Fruit fly (Drosophila melanogaster) whole organism, embryonic: ENCODE results near the gene Ras85D.
A peak's percentile ranks its signal among the peaks of the same experiment; 100 is the strongest.

Source experiments
- Atf-2 ChIP-seq: fragments of 200-800 bp; sonication (Bioruptor generic); optimal IDR thresholded peaks from 2 replicates; lab custom pipeline; 2016; ENCODE audit warnings: missing biosample characterization, missing genetic modification characterization
- CG10543 ChIP-seq: fragments of 200-800 bp; sonication (Bioruptor generic); optimal IDR thresholded peaks from 3 replicates; lab custom pipeline; 2017; ENCODE audit warnings: missing biosample characterization, mild to moderate bottlenecking, missing genetic modification characterization, moderate library complexity
- CG10654 ChIP-seq: fragments of 200-800 bp; sonication (Bioruptor generic); optimal IDR thresholded peaks from 2 replicates; lab custom pipeline; 2016; ENCODE audit warnings: missing biosample characterization, missing genetic modification characterization
- CG12769 ChIP-seq: fragments of 200-800 bp; sonication (Bioruptor generic); optimal IDR thresholded peaks from 2 replicates; lab custom pipeline; 2019; ENCODE audit warnings: missing biosample characterization, mild to moderate bottlenecking, missing genetic modification characterization, moderate library complexity
- CG14441 ChIP-seq: fragments of 200-800 bp; sonication (Bioruptor generic); IDR thresholded peaks from 2 replicates; pipeline ENCODE4 v1.3.6; 2022; ENCODE audit warnings: missing biosample characterization, missing genetic modification characterization
- CG15011 ChIP-seq: fragments of 200-800 bp; sonication (Bioruptor generic); optimal IDR thresholded peaks from 3 replicates; lab custom pipeline; 2018; ENCODE audit warnings: missing biosample characterization, mild to moderate bottlenecking, missing genetic modification characterization
- CG16779 ChIP-seq: fragments of 200-800 bp; sonication (Bioruptor generic); IDR thresholded peaks from 2 replicates; pipeline ENCODE4 v1.3.6; 2022; ENCODE audit warnings: missing biosample characterization, missing genetic modification characterization
- CG17829 ChIP-seq: fragments of 200-800 bp; optimal IDR thresholded peaks from 2 replicates; lab custom pipeline; 2019; ENCODE audit warnings: missing biosample characterization, mild to moderate bottlenecking, missing genetic modification characterization, moderate library complexity
- CG17912 ChIP-seq: fragments of 200-800 bp; sonication (Bioruptor generic); optimal IDR thresholded peaks from 2 replicates; lab custom pipeline; 2018; ENCODE audit warnings: missing biosample characterization, mild to moderate bottlenecking, missing genetic modification characterization
- CG18764 ChIP-seq: fragments of 200-800 bp; sonication (Bioruptor generic); optimal IDR thresholded peaks from 3 replicates; lab custom pipeline; 2016; ENCODE audit warnings: missing biosample characterization, missing genetic modification characterization
- CG2120 ChIP-seq: fragments of 200-800 bp; sonication (Bioruptor generic); optimal IDR thresholded peaks from 3 replicates; lab custom pipeline; 2016; ENCODE audit warnings: missing biosample characterization, missing genetic modification characterization
- CG31388 ChIP-seq: fragments of 200-800 bp; sonication (Bioruptor generic); optimal IDR thresholded peaks from 2 replicates; lab custom pipeline; 2016; ENCODE audit warnings: missing biosample characterization, missing genetic modification characterization
- CG3838 ChIP-seq: fragments of 200-800 bp; sonication (Bioruptor generic); optimal IDR thresholded peaks from 3 replicates; lab custom pipeline; 2016; ENCODE audit warnings: missing biosample characterization, missing genetic modification characterization
- CG3847 ChIP-seq: fragments of 200-800 bp; sonication (Bioruptor generic); IDR thresholded peaks from 2 replicates; pipeline ENCODE4 v1.3.6; 2022; ENCODE audit warnings: missing biosample characterization, missing genetic modification characterization
- CG6175 ChIP-seq: fragments of 200-800 bp; sonication (Bioruptor generic); IDR thresholded peaks from 3 replicates; pipeline ENCODE4 v1.3.6; 2022; ENCODE audit warnings: missing biosample characterization, missing genetic modification characterization
- CG7372 ChIP-seq: fragments of 200-800 bp; sonication (Bioruptor generic); IDR thresholded peaks from 2 replicates; pipeline ENCODE4 v1.3.6; 2022; ENCODE audit warnings: missing biosample characterization, missing genetic modification characterization
- CG7745 ChIP-seq: fragments of 200-800 bp; sonication (Bioruptor generic); optimal IDR thresholded peaks from 2 replicates; lab custom pipeline; 2018; ENCODE audit warnings: missing biosample characterization, mild to moderate bottlenecking, missing genetic modification characterization, moderate library complexity
- CG8388 ChIP-seq: fragments of 200-800 bp; sonication (Bioruptor generic); optimal IDR thresholded peaks from 2 replicates; lab custom pipeline; 2019; ENCODE audit warnings: missing biosample characterization, mild to moderate bottlenecking, missing genetic modification characterization, moderate library complexity
- D19A ChIP-seq: fragments of 200-800 bp; optimal IDR thresholded peaks from 3 replicates; lab custom pipeline; 2019; ENCODE audit warnings: missing biosample characterization, mild to moderate bottlenecking, missing genetic modification characterization, moderate library complexity
- E2f1 ChIP-seq: fragments of 200-800 bp; sonication (Bioruptor generic); IDR thresholded peaks from 2 replicates; pipeline ENCODE4 v1.3.6; 2022; ENCODE audit warnings: missing biosample characterization, missing genetic modification characterization
- E2f2 ChIP-seq: fragments of 200-800 bp; sonication (Bioruptor generic); IDR thresholded peaks from 2 replicates; pipeline ENCODE4 v1.3.6; 2022; ENCODE audit warnings: missing biosample characterization, missing genetic modification characterization
- HLH54F ChIP-seq: fragments of 200-800 bp; sonication (Bioruptor generic); optimal IDR thresholded peaks from 3 replicates; lab custom pipeline; 2016; ENCODE audit warnings: missing biosample characterization, missing genetic modification characterization
- HLHmδ ChIP-seq: fragments of 200-800 bp; sonication (Bioruptor generic); optimal IDR thresholded peaks from 2 replicates; lab custom pipeline; 2018; ENCODE audit warnings: missing biosample characterization, mild to moderate bottlenecking, missing genetic modification characterization, moderate library complexity
- HmgD ChIP-seq: fragments of 200-800 bp; sonication (Bioruptor generic); optimal IDR thresholded peaks from 3 replicates; lab custom pipeline; 2016; ENCODE audit warnings: missing biosample characterization, missing genetic modification characterization
- Mes4 ChIP-seq: fragments of 200-800 bp; sonication (Bioruptor generic); optimal IDR thresholded peaks from 2 replicates; lab custom pipeline; 2016; ENCODE audit warnings: missing biosample characterization, missing genetic modification characterization
- Ravus ChIP-seq: fragments of 200-800 bp; sonication (Bioruptor generic); IDR thresholded peaks from 2 replicates; pipeline ENCODE4 v1.3.6; 2022; ENCODE audit warnings: missing biosample characterization, missing genetic modification characterization
- Ssrp ChIP-seq: fragments of 200-800 bp; sonication (Bioruptor generic); optimal IDR thresholded peaks from 2 replicates; lab custom pipeline; 2018; ENCODE audit warnings: missing biosample characterization, mild to moderate bottlenecking, missing genetic modification characterization, moderate library complexity
- Trl ChIP-seq, 3 experiments: fragments of >200 bp in 2 of 3; fragments of 200-800 bp in 1 of 3; sonication (Bioruptor generic) in 1 of 3; optimal IDR thresholded peaks; 2 replicates in 1 of 3; 3 replicates in 2 of 3; lab custom pipeline; 2016 to 2017; ENCODE audit warnings: missing biosample characterization in 1 of 3, missing genetic modification characterization in 1 of 3
- ap ChIP-seq: fragments of 200-800 bp; sonication (Bioruptor generic); IDR thresholded peaks from 2 replicates; pipeline ENCODE4 v1.3.6; 2022; ENCODE audit warnings: missing biosample characterization, missing genetic modification characterization
- bbx ChIP-seq: fragments of 200-800 bp; sonication (Bioruptor generic); IDR thresholded peaks from 2 replicates; pipeline ENCODE4 v1.3.6; 2022; ENCODE audit warnings: missing biosample characterization, missing genetic modification characterization; ENCODE audit not compliant: partially characterized antibody
- chinmo ChIP-seq: fragments of 200-800 bp; sonication (Bioruptor generic); IDR thresholded peaks from 4 replicates; pipeline ENCODE4 v1.3.6; 2022; ENCODE audit warnings: missing biosample characterization, missing genetic modification characterization; ENCODE audit not compliant: partially characterized antibody
- chm ChIP-seq: fragments of 200-800 bp; sonication (Bioruptor generic); IDR thresholded peaks from 2 replicates; pipeline ENCODE4 v1.3.6; 2022; ENCODE audit warnings: missing biosample characterization, missing genetic modification characterization
- crol ChIP-seq: fragments of 200-800 bp; sonication (Bioruptor generic); IDR thresholded peaks from 2 replicates; pipeline ENCODE4 v1.3.6; 2022; ENCODE audit warnings: missing biosample characterization, missing genetic modification characterization
- exex ChIP-seq: fragments of 200-800 bp; sonication (Bioruptor generic); optimal IDR thresholded peaks from 4 replicates; lab custom pipeline; 2018; ENCODE audit warnings: missing biosample characterization, mild to moderate bottlenecking, missing genetic modification characterization, moderate library complexity
- eyg ChIP-seq: fragments of 200-800 bp; sonication (Bioruptor generic); optimal IDR thresholded peaks from 3 replicates; lab custom pipeline; 2016; ENCODE audit warnings: missing biosample characterization, missing genetic modification characterization
- gsb-n ChIP-seq: fragments of 200-800 bp; sonication (Bioruptor generic); optimal IDR thresholded peaks from 3 replicates; lab custom pipeline; 2018; ENCODE audit warnings: missing biosample characterization, mild to moderate bottlenecking, missing genetic modification characterization
- insv ChIP-seq, 2 experiments: fragments of 200-800 bp; sonication (Bioruptor generic); optimal IDR thresholded peaks; 3 replicates each; lab custom pipeline; 2016 to 2018; ENCODE audit warnings: missing biosample characterization in 2 of 2, missing genetic modification characterization in 2 of 2
- kay ChIP-seq: fragments of 200-800 bp; sonication (Bioruptor generic); optimal IDR thresholded peaks from 2 replicates; lab custom pipeline; 2016; ENCODE audit warnings: missing biosample characterization, missing genetic modification characterization
- klu ChIP-seq: fragments of 200-800 bp; sonication (Bioruptor generic); IDR thresholded peaks from 2 replicates; pipeline ENCODE4 v1.3.6; 2022; ENCODE audit warnings: missing biosample characterization, missing genetic modification characterization
- mirr ChIP-seq: fragments of 200-800 bp; sonication (Bioruptor generic); optimal IDR thresholded peaks from 3 replicates; lab custom pipeline; 2018; ENCODE audit warnings: missing biosample characterization, mild to moderate bottlenecking, missing genetic modification characterization
- phol ChIP-seq: fragments of 200-800 bp; sonication (Bioruptor generic); optimal IDR thresholded peaks from 3 replicates; lab custom pipeline; 2018; ENCODE audit warnings: missing biosample characterization, mild to moderate bottlenecking, missing genetic modification characterization, moderate library complexity
- pzg ChIP-seq: fragments of 200-800 bp; sonication (Bioruptor generic); optimal IDR thresholded peaks from 3 replicates; lab custom pipeline; 2018; ENCODE audit warnings: missing biosample characterization, mild to moderate bottlenecking, missing genetic modification characterization, moderate library complexity
- rib ChIP-seq: fragments of 200-800 bp; sonication (Bioruptor generic); IDR thresholded peaks from 2 replicates; pipeline ENCODE4 v1.3.6; 2022; ENCODE audit warnings: missing biosample characterization, missing genetic modification characterization
- scrt ChIP-seq: fragments of 200-800 bp; sonication (Bioruptor generic); optimal IDR thresholded peaks from 2 replicates; lab custom pipeline; 2018; ENCODE audit warnings: missing biosample characterization, mild to moderate bottlenecking, missing genetic modification characterization, moderate library complexity
- sd ChIP-seq: fragments of 200-800 bp; sonication (Bioruptor generic); optimal IDR thresholded peaks from 3 replicates; lab custom pipeline; 2018; ENCODE audit warnings: missing biosample characterization, mild to moderate bottlenecking, missing genetic modification characterization, moderate library complexity
- shn ChIP-seq: fragments of 200-800 bp; sonication (Bioruptor generic); optimal IDR thresholded peaks from 3 replicates; lab custom pipeline; 2016; ENCODE audit warnings: missing biosample characterization, missing genetic modification characterization
- toy ChIP-seq: fragments of 200-800 bp; sonication (Bioruptor generic); IDR thresholded peaks from 2 replicates; pipeline ENCODE4 v1.3.6; 2022; ENCODE audit warnings: missing biosample characterization, missing genetic modification characterization
- vvl ChIP-seq: fragments of 200-800 bp; sonication (Bioruptor generic); IDR thresholded peaks from 2 replicates; pipeline ENCODE4 v1.3.6; 2022; ENCODE audit warnings: missing biosample characterization, missing genetic modification characterization
- wor ChIP-seq: fragments of 200-800 bp; sonication (Bioruptor generic); IDR thresholded peaks from 2 replicates; pipeline ENCODE4 v1.3.6; 2022; ENCODE audit warnings: missing biosample characterization, missing genetic modification characterization

Gene Ras85D

dm6 chr3R:9501489-9502415 lies 11.1 kb downstream of the Ras85D start (continued):
- TF ChIP-seq E2f2 (GFP tag; lab: Robert Waterston, UW) (no peak), HLH54F (GFP tag; lab: Kevin White, UChicago) (no peak), wor (GFP tag; lab: Robert Waterston, UW) (no peak), exex (tag; lab: Kevin White, UChicago) (peak; percentile 63), phol (tag; lab: Kevin White, UChicago) (no peak), Mes4 (GFP tag; lab: Kevin White, UChicago) (no peak), Ssrp (tag; lab: Kevin White, UChicago) (no peak), CG6175 (no peak), CG16779 (no peak), CG2120 (GFP tag; lab: Kevin White, UChicago) (no peak), Trl (optimal IDR thresholded peaks at IDR 0.05; lab: Kevin White, UChicago) (peak in 1 of 2 experiments; percentile 45), Trl (GFP tag; optimal IDR thresholded peaks at IDR 0.05; lab: Kevin White, UChicago) (no peak), chm (GFP tag; lab: Robert Waterston, UW) (0 out of 2 replicates have a peak, but pooled peaks have one; percentile 11), HmgD (no peak), CG7745 (tag; lab: Kevin White, UChicago) (no peak), CG3838 (no peak), CG17912 (GFP tag; lab: Kevin White, UChicago) (no peak), CG10654 (no peak), E2f1 (no peak), Ravus (GFP tag; lab: Robert Waterston, UW) (no peak), CG7372 (GFP tag; lab: Robert Waterston, UW) (no peak), eyg (GFP tag; lab: Kevin White, UChicago) (no peak), CG14441 (GFP tag; lab: Robert Waterston, UW) (no peak), gsb-n (no peak), insv (GFP tag; optimal IDR thresholded peaks at IDR 0.05; lab: Kevin White, UChicago) (no peak), kay (GFP tag; lab: Kevin White, UChicago) (peak; percentile 2), toy (GFP tag; lab: Robert Waterston, UW) (no peak), HLHmδ (peak; percentile 0), shn (GFP tag; lab: Kevin White, UChicago) (no peak), chinmo (GFP tag; lab: Robert Waterston, UW) (no peak), CG12769 (tag; lab: Kevin White, UChicago) (peak; percentile 75), CG17829 (tag; lab: Kevin White, UChicago) (no peak), CG8388 (GFP tag; lab: Kevin White, UChicago) (no peak), klu (GFP tag; lab: Robert Waterston, UW) (no peak), CG15011 (GFP tag; lab: Kevin White, UChicago) (no peak), CG31388 (GFP tag; lab: Kevin White, UChicago) (no peak), CG10543 (peak; percentile 88), rib (GFP tag; lab: Robert Waterston, UW) (no peak), Atf-2 (GFP tag; lab: Kevin White, UChicago) (no peak), vvl (peak; percentile 18; the same call in 1 of the 2 replicates), CG3847 (no peak), mirr (GFP tag; lab: Kevin White, UChicago) (peak; percentile 24), scrt (GFP tag; lab: Kevin White, UChicago) (no peak), ap (GFP tag; lab: Robert Waterston, UW) (no peak), D19A (tag; lab: Kevin White, UChicago) (no peak), pzg (GFP tag; lab: Kevin White, UChicago) (no peak), sd (tag; lab: Kevin White, UChicago) (peak; percentile 88), CG18764 (GFP tag; lab: Kevin White, UChicago) (no peak), crol (GFP tag; lab: Robert Waterston, UW) (peak; percentile 96), bbx (no peak)
